Fruit fly (Drosophila melanogaster): ENCODE results near the gene Cortactin.

The Cortactin gene

DNA sequence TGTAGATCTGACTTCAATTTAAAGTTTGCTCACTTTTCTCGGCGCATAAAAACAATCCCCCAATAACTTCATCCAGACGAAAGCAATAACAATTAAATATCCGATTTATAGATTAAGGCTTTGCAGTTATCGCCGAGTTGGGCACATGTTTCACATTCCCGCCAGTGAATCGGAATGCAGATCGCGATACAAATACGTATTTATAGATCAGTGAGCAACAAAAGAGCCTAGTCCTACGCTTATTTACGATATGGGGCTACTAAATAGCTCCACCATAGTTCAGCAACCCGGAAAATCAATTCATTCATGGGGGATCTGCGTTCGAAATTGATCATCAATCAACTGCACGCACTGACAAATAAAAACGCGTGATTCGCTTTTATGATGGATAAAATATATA, 27.8 kb upstream of the Cortactin start:
- no peak for TF ChIP-seq CG17801 (GFP tag; optimal IDR thresholded peaks at IDR 0.05; ENCODE audit: partially characterized antibody)

DNA sequence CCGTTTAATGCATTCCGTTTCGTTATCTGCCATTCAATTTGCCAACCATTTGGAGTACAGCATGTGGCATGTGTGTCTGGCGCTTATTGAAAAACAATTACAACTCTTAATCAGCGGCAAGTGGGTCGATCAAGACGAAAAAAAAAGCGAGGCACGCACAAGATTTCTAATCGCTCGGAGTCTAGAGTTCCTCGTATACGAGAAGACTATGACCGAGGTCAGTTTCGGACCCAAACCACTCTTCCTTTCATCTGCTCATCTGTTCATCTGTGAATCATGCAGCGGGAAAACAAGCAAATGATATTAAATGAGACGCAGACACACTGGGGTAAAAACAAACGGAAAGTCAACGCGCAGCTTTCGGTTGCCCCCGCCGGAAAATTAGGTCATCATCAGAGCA, 27.2 kb upstream of the Cortactin start:
- TF ChIP-seq CG17801 (GFP tag; optimal IDR thresholded peaks at IDR 0.05; ENCODE audit: partially characterized antibody) = no peak

DNA sequence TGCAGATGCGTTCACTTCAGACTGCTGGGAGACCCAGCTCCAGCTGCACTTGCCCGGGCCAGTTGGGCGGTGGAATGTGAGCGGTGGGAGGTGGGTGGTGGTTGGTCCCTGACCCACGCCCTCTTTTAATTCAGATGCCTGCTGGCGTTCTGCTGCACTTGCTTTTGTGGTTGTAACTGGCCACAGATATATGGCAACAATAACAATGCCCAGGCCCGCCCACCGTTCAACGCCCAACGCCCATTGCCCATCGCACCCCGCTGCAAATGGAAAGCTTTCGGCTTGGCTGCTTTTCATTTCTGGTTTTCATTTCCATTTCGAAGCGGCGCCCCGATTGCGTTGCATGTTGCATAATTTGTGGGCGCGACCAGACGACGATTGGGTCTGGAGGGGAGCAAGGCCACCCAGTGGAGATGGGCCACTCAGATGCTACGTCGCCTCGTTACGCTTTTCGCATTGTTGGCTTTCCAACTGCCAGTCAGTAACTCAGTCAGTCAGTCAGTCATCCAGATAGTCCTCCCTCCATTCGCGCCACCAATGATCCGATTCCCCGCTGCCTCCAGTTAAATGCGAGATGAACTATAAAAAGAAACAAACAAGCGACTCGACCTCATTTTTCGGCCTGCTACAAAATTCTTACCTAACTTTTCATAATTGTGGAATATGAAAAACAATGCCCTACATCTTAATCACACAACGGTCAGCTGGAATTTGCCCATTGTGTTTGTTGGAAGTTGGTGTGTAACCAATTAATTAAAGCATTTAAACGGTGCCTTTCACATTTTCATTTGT, 26.2 kb upstream of the Cortactin start:
- no peak for TF ChIP-seq CG17801 (GFP tag; optimal IDR thresholded peaks at IDR 0.05; ENCODE audit: partially characterized antibody)

DNA sequence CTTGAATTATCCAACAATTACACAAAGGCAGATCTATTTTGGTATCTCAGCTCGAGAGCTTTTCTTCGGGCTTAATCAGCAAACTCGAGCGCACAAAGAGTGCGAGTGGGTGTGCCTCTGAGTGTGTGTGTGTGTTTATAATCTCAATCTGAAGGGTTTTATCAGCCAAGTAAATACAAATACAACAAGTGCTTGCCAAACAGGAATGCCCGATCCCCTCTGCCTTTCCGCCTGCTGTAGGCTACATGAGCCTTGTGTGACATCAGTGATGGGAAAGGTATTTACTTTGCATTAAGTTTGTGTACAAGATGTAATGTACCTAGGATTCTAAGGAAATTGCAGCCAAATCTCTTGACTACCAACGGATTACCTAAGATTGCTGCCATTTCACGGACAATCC, 25.1 kb upstream of the Cortactin start:
- no peak for TF ChIP-seq CG17801 (GFP tag; optimal IDR thresholded peaks at IDR 0.05; ENCODE audit: partially characterized antibody)

DNA sequence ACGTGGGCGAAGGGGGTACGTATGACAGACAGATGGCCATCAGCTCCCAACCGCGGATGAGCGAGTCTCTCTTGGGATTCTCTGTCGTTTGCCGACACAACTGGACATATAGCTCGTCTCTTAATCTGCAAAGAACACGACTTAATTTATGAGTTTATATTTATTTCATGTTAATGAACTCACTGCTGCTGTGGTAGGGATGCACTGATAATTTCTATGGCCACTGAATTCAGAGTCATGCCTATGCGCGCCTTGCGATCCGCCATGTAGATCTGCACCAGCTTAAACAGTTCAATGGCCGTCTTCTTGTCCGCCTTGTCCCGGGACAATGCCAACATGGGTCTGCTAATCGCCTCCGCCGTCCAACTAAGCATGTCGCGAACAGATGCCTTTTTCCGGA, 20.7 kb upstream of the Cortactin start:
- TF ChIP-seq CG17801 (GFP tag; optimal IDR thresholded peaks at IDR 0.05; ENCODE audit: partially characterized antibody) = no peak

DNA sequence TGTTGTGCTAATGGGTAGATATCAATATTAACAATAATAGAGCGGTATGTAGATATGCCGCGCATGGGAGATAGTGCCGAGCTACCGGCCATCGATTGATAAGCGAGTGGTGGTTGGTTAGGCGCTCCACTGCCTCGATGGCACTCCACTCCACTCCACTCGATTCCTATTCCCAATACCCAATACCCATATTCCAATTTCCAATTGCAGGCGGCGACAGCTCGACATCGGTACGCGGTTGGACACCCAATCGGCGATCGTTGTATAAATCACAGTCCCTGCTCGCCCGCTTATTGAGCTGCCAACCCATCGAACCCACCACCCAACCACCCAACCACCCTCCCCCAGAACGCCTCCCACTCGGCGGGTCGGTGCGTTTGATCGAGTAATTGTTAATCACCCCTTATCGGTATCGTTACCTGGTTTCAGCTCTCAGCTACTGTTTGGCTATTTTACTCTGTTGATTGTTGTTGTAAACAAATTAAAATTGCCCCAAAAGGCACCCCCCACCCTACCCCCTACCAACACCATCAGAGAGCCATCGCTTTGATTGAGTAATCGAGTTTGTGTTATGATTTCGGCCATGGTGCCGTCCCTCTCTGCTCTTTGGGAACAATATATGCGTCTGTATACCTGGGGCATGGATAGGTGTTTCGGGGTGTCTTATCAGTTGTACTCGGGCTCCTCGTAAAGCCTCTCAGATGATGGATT, 16.8 kb upstream of the Cortactin start, which contains the start of gene HHEX:
TSS of gene HHEX (minus strand) at position 51 of the 711 bp plus-strand sequence.
- no peak for TF ChIP-seq CG17801 (GFP tag; optimal IDR thresholded peaks at IDR 0.05; ENCODE audit: partially characterized antibody)

DNA sequence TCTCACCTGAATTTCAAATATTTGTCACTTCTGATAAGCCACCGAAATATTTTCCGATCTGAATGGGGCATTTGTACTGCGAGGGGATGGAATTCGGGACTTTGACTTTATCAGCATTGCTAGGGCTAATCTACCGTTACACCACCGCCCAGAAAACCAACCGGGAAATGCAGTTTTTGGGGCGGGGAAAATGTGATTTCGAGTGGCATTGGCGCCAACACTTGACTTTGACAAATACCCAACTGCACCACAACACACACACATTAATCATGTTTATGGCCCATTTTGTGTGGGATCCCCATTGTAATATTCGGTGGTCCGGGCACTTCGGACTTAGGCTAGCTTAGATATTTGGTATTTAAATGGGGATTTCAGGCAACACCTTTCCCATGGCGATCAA, 14.7 kb upstream of the Cortactin start:
- TF ChIP-seq CG17801 (GFP tag; optimal IDR thresholded peaks at IDR 0.05; ENCODE audit: partially characterized antibody) = no peak

DNA sequence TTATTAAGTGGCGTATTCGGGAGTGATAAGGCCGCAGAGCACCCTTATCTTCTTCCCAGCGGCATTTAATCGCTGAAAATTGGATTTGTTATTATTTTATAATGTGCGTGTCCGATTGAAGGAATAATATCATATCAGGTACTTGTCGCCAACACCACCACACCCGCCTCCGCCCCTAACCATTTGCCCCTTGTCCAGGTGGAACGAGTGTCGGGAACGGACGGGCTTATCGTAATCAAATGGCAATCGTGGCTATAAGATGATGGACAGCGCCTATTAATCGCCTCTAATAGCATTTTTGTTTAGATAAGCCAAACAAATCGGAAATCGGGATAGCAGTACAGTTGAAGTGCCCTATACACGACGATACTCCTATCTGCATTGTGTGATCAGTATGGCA, 13.9 kb upstream of the Cortactin start:
- no peak for TF ChIP-seq CG17801 (GFP tag; optimal IDR thresholded peaks at IDR 0.05; ENCODE audit: partially characterized antibody)

DNA sequence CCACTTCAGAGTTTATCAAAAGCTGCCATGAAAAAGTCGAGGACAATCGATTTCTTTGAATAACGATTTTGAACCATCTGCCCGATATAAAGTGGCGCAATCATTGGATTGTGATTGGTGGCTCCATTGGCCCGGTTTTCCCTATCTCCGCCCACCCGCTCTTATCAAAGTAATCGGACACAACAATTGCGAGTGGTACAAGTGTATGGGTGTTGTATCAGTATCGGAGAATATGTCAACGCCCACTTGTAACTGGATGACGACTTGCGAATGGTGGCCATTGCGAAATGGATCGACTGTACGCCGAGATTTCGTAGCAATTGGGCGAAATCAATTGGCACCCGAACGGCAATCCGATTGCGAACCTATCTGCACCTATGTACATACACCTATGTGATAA, 13.3 kb upstream of the Cortactin start:
- TF ChIP-seq CG17801 (GFP tag; optimal IDR thresholded peaks at IDR 0.05; ENCODE audit: partially characterized antibody) = no peak

DNA sequence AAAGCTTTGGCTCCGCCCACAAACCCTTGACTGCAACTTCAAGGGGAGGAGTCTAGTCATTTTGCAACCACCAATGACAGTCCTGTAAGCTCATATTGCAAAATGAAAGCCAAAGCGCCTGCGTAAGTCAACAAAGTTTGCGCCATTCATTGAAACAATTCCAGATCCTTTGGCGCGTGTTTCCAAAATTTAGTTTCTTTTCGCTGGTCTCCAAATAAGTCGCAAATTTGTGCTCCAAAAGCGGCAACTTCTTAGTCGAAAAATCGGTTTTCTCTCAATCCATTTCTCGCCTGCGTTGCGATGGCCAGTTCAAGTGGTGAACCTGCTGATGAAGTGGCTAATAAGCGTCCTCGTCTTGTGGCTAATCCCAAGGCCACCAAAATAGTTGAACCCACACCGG, 9.4 kb upstream of the Cortactin start, which contains the start of gene dmrt93B:
TSS of gene dmrt93B (plus strand) at position 301 of the 400 bp plus-strand sequence.
- TF ChIP-seq CG17801 (GFP tag; optimal IDR thresholded peaks at IDR 0.05; ENCODE audit: partially characterized antibody) = no peak

DNA sequence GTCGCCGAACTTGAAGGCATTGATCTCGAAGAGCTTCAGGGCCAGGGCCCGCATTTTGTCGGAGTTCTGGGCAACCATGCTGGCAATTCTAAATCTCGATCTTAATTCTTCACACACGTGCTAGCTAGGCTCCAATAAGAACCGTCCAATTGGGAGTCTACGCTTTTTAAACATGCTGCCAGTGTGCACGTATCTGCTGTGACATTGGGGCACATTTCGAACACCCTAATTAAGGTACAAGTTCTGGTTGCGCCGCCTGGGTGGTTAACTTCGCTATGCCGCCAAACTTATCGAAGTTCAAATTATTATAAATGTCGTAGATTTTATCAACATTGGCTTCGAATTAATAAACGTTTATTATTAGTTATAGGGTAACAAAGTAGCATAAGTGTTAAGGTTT, 8.9 kb upstream of the Cortactin start, which contains the start of gene r-l:
TSS of gene r-l (minus strand) at position 179 of the 400 bp plus-strand sequence.
- TF ChIP-seq CG17801 (GFP tag; optimal IDR thresholded peaks at IDR 0.05; ENCODE audit: partially characterized antibody) = no peak

DNA sequence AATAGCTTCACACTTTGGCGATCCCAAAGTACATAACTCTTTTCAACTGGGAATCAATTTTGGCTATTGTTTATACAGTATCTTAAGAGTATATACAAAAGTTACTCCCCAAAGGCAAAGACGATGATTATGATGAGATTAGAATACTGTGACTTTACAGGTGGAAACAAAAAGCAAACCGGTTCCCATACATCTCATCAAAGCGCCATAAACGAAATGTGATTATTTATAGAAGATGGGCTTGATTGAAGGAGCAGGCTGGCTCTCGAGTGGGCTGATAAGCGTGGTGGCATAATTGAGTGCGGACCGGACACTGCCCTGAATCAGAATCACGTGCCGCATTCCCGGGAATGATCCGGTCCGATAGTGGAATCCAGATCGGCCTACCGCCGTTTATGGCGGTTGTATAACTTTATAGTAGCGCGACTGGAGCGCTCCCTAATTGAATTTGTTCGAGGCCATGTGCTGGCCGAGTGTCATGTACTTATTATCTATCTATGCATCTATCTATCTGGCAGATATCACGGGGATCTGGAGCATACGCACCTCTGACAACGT, 7.8 kb upstream of the Cortactin start:
- no peak for TF ChIP-seq CG17801 (GFP tag; optimal IDR thresholded peaks at IDR 0.05; ENCODE audit: partially characterized antibody)

DNA sequence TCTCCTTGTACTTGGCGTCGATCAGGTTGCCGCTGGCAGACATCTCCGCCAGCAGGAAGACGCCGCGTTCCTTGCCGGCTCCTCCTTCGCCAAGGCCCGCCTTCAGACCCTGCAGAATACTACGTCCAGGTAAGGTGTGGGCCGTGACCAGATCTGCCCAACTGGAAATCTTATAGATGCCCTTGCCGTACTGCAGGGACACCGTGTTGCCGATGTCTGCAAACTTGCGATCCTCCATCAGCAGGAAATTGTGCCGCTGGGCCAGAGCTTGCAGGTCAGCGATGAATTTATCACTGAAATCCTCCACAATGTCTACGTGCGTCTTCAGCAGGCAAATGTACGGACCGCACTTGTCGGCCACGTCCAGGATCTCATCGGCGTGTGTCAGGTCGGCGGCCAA, 7.0 kb upstream of the Cortactin start:
- TF ChIP-seq CG17801 (GFP tag; optimal IDR thresholded peaks at IDR 0.05; ENCODE audit: partially characterized antibody) = no peak

DNA sequence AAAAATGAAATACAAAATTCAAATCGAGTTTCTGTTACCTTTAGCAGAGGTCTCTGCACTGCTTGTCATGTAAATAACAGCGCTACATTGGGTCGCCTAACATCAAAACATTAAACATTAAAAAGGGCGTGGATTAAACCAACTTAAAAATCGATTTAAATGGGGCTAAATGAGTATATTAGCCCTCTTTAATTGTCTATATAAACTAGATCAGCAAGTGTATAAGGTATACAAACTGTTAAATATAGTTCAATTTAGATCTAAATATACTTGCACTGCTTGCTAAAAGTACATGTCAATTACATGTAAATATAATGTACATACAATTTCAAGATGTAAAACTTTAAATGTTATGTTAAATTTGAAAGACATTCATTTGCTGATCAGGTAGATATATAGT, 5.5 kb upstream of the Cortactin start:
- TF ChIP-seq CG17801 (GFP tag; optimal IDR thresholded peaks at IDR 0.05; ENCODE audit: partially characterized antibody) = no peak

DNA sequence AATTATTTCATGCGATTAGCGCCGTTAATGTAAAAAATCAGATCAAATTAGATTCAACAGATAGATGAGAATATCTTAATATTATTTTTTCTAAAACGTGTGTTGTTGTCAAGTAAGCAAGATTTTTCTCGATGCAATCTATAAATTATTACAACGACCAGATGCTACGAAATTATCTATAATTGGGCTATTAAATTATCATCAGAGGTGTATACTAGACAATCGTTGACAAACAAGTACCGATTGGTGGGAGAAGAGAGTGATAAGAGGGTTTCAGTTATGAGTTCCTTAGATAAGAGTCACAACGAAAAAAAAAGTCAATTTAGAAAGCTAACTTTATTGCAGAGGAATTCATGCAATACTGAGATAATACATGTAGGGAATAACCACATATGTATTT, 3.3 kb upstream of the Cortactin start:
- TF ChIP-seq CG17801 (GFP tag; optimal IDR thresholded peaks at IDR 0.05; ENCODE audit: partially characterized antibody) = no peak
